Fruit fly (Drosophila melanogaster): ENCODE data around the gene CG14913.

Gene CG14913

dm6 chr2L:11053018-11053807 lies 36.4 kb downstream of the CG14913 start:
- TF ChIP-seq dsx (GFP tag; optimal IDR thresholded peaks at IDR 0.05; ENCODE audit: poor library complexity, severe bottlenecking) (peak; percentile 83), Hr4 (GFP tag; optimal IDR thresholded peaks at IDR 0.05) (peak; percentile 59), spab (GFP tag; optimal IDR thresholded peaks at IDR 0.05) (peak; percentile 88), topi (GFP tag; optimal IDR thresholded peaks at IDR 0.05) (peak; percentile 92), CG7368 (GFP tag; optimal IDR thresholded peaks at IDR 0.05) (peak; percentile 85), Smox (GFP tag; optimal IDR thresholded peaks at IDR 0.05) (peak; percentile 91), Hr38 (GFP tag; optimal IDR thresholded peaks at IDR 0.05) (no peak), CG6854 (GFP tag; optimal IDR thresholded peaks at IDR 0.05) (peak; percentile 84), CG31627 (GFP tag; optimal IDR thresholded peaks at IDR 0.05) (peak; percentile 90), net (GFP tag; optimal IDR thresholded peaks at IDR 0.05) (peak; percentile 85), Met (GFP tag; optimal IDR thresholded peaks at IDR 0.05) (peak; percentile 94), acj6 (GFP tag; optimal IDR thresholded peaks at IDR 0.05) (peak; percentile 94), CG9139 (GFP tag; optimal IDR thresholded peaks at IDR 0.05) (peak; percentile 79), Eip93F (GFP tag; optimal IDR thresholded peaks at IDR 0.05) (peak; percentile 61), svp (GFP tag) (peak; percentile 100), OdsH (GFP tag; optimal IDR thresholded peaks at IDR 0.05) (peak; percentile 92), CG3919 (GFP tag; optimal IDR thresholded peaks at IDR 0.05) (peak; percentile 92), CG11902 (GFP tag; optimal IDR thresholded peaks at IDR 0.05) (peak; percentile 93), CG16779 (tag; optimal IDR thresholded peaks at IDR 0.05) (peak; percentile 73), CG6276 (GFP tag; optimal IDR thresholded peaks at IDR 0.05) (peak; percentile 52), pdm3 (GFP tag; optimal IDR thresholded peaks at IDR 0.05) (peak; percentile 90), CG6808 (GFP tag; optimal IDR thresholded peaks at IDR 0.05) (peak; percentile 90), CG3032 (tag; optimal IDR thresholded peaks at IDR 0.05) (peak; percentile 89), esn (GFP tag; optimal IDR thresholded peaks at IDR 0.05) (peak; percentile 93), CG8632 (GFP tag; optimal IDR thresholded peaks at IDR 0.05) (peak; percentile 86), vri (GFP tag; optimal IDR thresholded peaks at IDR 0.05) (peak; percentile 84), Sox102F (GFP tag; optimal IDR thresholded peaks at IDR 0.05) (peak; percentile 91), achi (GFP tag; optimal IDR thresholded peaks at IDR 0.05) (peak; percentile 88), cyc (GFP tag; optimal IDR thresholded peaks at IDR 0.05) (peak; percentile 91), Hr39 (GFP tag; optimal IDR thresholded peaks at IDR 0.05) (peak; percentile 87), fd59A (GFP tag; optimal IDR thresholded peaks at IDR 0.05) (peak; percentile 89), dac (GFP tag; optimal IDR thresholded peaks at IDR 0.05) (peak; percentile 6), CG32006 (GFP tag; optimal IDR thresholded peaks at IDR 0.05) (peak; percentile 50), CG1621 (tag; optimal IDR thresholded peaks at IDR 0.05) (peak; percentile 86), CG34406 (GFP tag; optimal IDR thresholded peaks at IDR 0.05) (peak; percentile 89), Ets21C (GFP tag; optimal IDR thresholded peaks at IDR 0.05) (peak; percentile 82), CG4318 (GFP tag; optimal IDR thresholded peaks at IDR 0.05) (no peak), Ets96B (tag; optimal IDR thresholded peaks at IDR 0.05) (peak; percentile 91), Eip78C (GFP tag) (peak; percentile 98), CG15336 (GFP tag; IDR thresholded peaks at IDR 0.05) (peak; percentile 47; the same call in 1 of the 2 replicates), CG10669 (GFP tag; optimal IDR thresholded peaks at IDR 0.05) (peak; percentile 90), CG11762 (GFP tag; optimal IDR thresholded peaks at IDR 0.05; ENCODE audit: insufficient read depth) (peak; percentile 88), Eip75B (GFP tag; optimal IDR thresholded peaks at IDR 0.05) (peak; percentile 93), CG8319 (GFP tag; optimal IDR thresholded peaks at IDR 0.05) (peak; percentile 93), ss (GFP tag; optimal IDR thresholded peaks at IDR 0.05) (peak; percentile 86 to 92), Lpt (GFP tag; optimal IDR thresholded peaks at IDR 0.05) (peak; percentile 58), CG6163 (GFP tag; IDR thresholded peaks at IDR 0.05) (peak; percentile 94), eg (GFP tag; IDR thresholded peaks at IDR 0.05) (peak; percentile 70), Sox15 (GFP tag; optimal IDR thresholded peaks at IDR 0.05) (peak; percentile 90), CG6792 (GFP tag; optimal IDR thresholded peaks at IDR 0.05) (peak; percentile 93)

All from whole organism, prepupa.